Worm (Caenorhabditis elegans) whole organism, L4/young adult: ENCODE data around the gene acbp-4.

ENCODE experiments used
- W03F9.2 ChIP-seq: fragments of 150-350 bp; optimal IDR thresholded peaks from 2 replicates; lab custom pipeline; 2014; ENCODE audit warnings: missing biosample characterization, missing genetic modification characterization
- him-1 ChIP-seq: sonication (generic microtip); optimal IDR thresholded peaks from 2 replicates; lab custom pipeline; 2016; ENCODE audit warnings: missing genotype, missing genetic modification reagents, missing genetic modification characterization, missing compliant biosample characterization

ce11 chrIII:7299466-7299865, 9.4 kb downstream of the acbp-4 start, which contains the start of the genes B0361.14 and B0361.9:
- TF ChIP-seq W03F9.2 (no peak), him-1 (no peak)
